Worm (Caenorhabditis elegans) whole organism, L3 larva: Measurements from ENCODE around the gene frpr-10.

Experiments used
- R02D3.7 ChIP-seq: fragments of 150-350 bp; optimal IDR thresholded peaks from 2 replicates; lab custom pipeline; 2014; ENCODE audit warnings: missing biosample characterization, missing genetic modification characterization
- aly-2 ChIP-seq: fragments of 150-350 bp; optimal IDR thresholded peaks from 2 replicates; lab custom pipeline; 2014; ENCODE audit warnings: missing biosample characterization, missing genetic modification characterization
- ceh-16 ChIP-seq: sonication (generic microtip); optimal IDR thresholded peaks from 2 replicates; lab custom pipeline; 2017; ENCODE audit warnings: missing biosample characterization, missing genetic modification characterization
- ceh-28 ChIP-seq: fragments of 150-350 bp; optimal IDR thresholded peaks from 2 replicates; lab custom pipeline; 2014; ENCODE audit warnings: missing biosample characterization, missing genetic modification reagents, missing genetic modification characterization
- ceh-9 ChIP-seq: sonication (generic microtip); optimal IDR thresholded peaks from 2 replicates; lab custom pipeline; 2018; ENCODE audit warnings: missing biosample characterization, missing genetic modification characterization
- egl-27 ChIP-seq: sonication (generic microtip); optimal IDR thresholded peaks from 4 replicates; lab custom pipeline; 2017; ENCODE audit warnings: missing biosample characterization, missing genetic modification reagents, missing genetic modification characterization
- elt-2 ChIP-seq: sonication (generic microtip); optimal IDR thresholded peaks from 2 replicates; lab custom pipeline; 2016; ENCODE audit warnings: missing genetic modification reagents, mild to moderate bottlenecking, missing genetic modification characterization, missing compliant biosample characterization
- fkh-10 ChIP-seq: sonication (generic microtip); optimal IDR thresholded peaks from 2 replicates; lab custom pipeline; 2017; ENCODE audit warnings: missing biosample characterization, missing genetic modification reagents, missing genetic modification characterization
- fkh-2 ChIP-seq: fragments of 150-350 bp; optimal IDR thresholded peaks from 2 replicates; lab custom pipeline; 2014; ENCODE audit warnings: missing biosample characterization, missing genetic modification reagents, missing genetic modification characterization
- hmg-11 ChIP-seq: sonication (generic microtip); optimal IDR thresholded peaks from 2 replicates; lab custom pipeline; 2016; ENCODE audit warnings: missing genetic modification characterization, missing compliant biosample characterization
- lin-15B ChIP-seq: fragments of 150-350 bp; optimal IDR thresholded peaks from 2 replicates; lab custom pipeline; 2014; ENCODE audit warnings: missing biosample characterization, missing genetic modification characterization
- lin-39 ChIP-seq: fragments of 150-350 bp; optimal IDR thresholded peaks from 2 replicates; lab custom pipeline; 2018; ENCODE audit warnings: missing biosample characterization, missing genetic modification reagents, missing genetic modification characterization
- lsy-12 ChIP-seq: sonication (generic microtip); optimal IDR thresholded peaks from 2 replicates; lab custom pipeline; 2016; ENCODE audit warnings: mild to moderate bottlenecking, missing genetic modification characterization, missing compliant biosample characterization
- nfya-1 ChIP-seq: sonication (generic microtip); optimal IDR thresholded peaks from 2 replicates; lab custom pipeline; 2017; ENCODE audit warnings: missing genetic modification characterization, mild to moderate bottlenecking, missing compliant biosample characterization, antibody characterized with exemption, moderate library complexity; ENCODE audit not compliant: insufficient read depth
- nhr-11 ChIP-seq: fragments of 150-350 bp; optimal IDR thresholded peaks from 2 replicates; lab custom pipeline; 2014; ENCODE audit warnings: missing biosample characterization, missing genetic modification characterization
- nhr-12 ChIP-seq: fragments of 150-350 bp; optimal IDR thresholded peaks from 2 replicates; lab custom pipeline; 2014; ENCODE audit warnings: missing biosample characterization, missing genetic modification characterization
- nhr-23 ChIP-seq: fragments of 150-350 bp; optimal IDR thresholded peaks from 2 replicates; lab custom pipeline; 2014; ENCODE audit warnings: missing biosample characterization, missing genetic modification reagents, missing genetic modification characterization
- nhr-237 ChIP-seq: fragments of 150-350 bp; optimal IDR thresholded peaks from 2 replicates; lab custom pipeline; 2014; ENCODE audit warnings: missing biosample characterization, missing genetic modification characterization
- nhr-25 ChIP-seq: sonication (generic microtip); optimal IDR thresholded peaks from 2 replicates; lab custom pipeline; 2017; ENCODE audit warnings: missing biosample characterization, missing genetic modification characterization
- nhr-28 ChIP-seq: fragments of 150-350 bp; optimal IDR thresholded peaks from 2 replicates; lab custom pipeline; 2014; ENCODE audit warnings: missing biosample characterization, missing genetic modification characterization
- nhr-43 ChIP-seq: sonication (generic microtip); optimal IDR thresholded peaks from 2 replicates; lab custom pipeline; 2016; ENCODE audit warnings: mild to moderate bottlenecking, missing genetic modification characterization, missing compliant biosample characterization; ENCODE audit not compliant: poor library complexity, severe bottlenecking
- nhr-67 ChIP-seq: fragments of 150-350 bp; optimal IDR thresholded peaks from 2 replicates; lab custom pipeline; 2014; ENCODE audit warnings: missing biosample characterization, missing genetic modification characterization
- nhr-76 ChIP-seq: fragments of 150-350 bp; sonication (generic microtip); optimal IDR thresholded peaks from 5 replicates; lab custom pipeline; 2014; ENCODE audit warnings: missing biosample characterization, missing genetic modification characterization
- nhr-77 ChIP-seq: fragments of 150-350 bp; optimal IDR thresholded peaks from 2 replicates; lab custom pipeline; 2014; ENCODE audit warnings: missing biosample characterization, missing genetic modification characterization
- pha-4 ChIP-seq: fragments of 150-350 bp; optimal IDR thresholded peaks from 2 replicates; lab custom pipeline; 2014; ENCODE audit warnings: missing biosample characterization, missing genetic modification reagents, missing genetic modification characterization
- pqm-1 ChIP-seq: fragments of 150-350 bp; optimal IDR thresholded peaks from 2 replicates; lab custom pipeline; 2017; ENCODE audit warnings: missing biosample characterization, missing genetic modification characterization, inconsistent platforms
- snpc-4 ChIP-seq: fragments of 150-350 bp; optimal IDR thresholded peaks from 2 replicates; lab custom pipeline; 2014; ENCODE audit warnings: missing biosample characterization, missing genetic modification characterization
- tbx-2 ChIP-seq: sonication (generic microtip); optimal IDR thresholded peaks from 2 replicates; lab custom pipeline; 2016; ENCODE audit warnings: mild to moderate bottlenecking, missing genetic modification characterization, missing compliant biosample characterization
- unc-39 ChIP-seq: sonication (generic microtip); optimal IDR thresholded peaks from 4 replicates; lab custom pipeline; 2017; ENCODE audit warnings: missing biosample characterization, missing genetic modification characterization

frpr-10 gene

ce11 chrIV:7946899-7947499 is 10.6 kb upstream of the frpr-10 start, which contains the start of gene F20D12.12:
F20D12.12 (plus strand) TSS chrIV:7947440.
- TF ChIP-seq nhr-23 (tag; lab: Kevin White, UChicago) (peak; percentile 67), hmg-11 (peak; percentile 56), nhr-43 (tag; lab: Kevin White, UChicago) (peak; percentile 7), pha-4 (tag; lab: Kevin White, UChicago) (peak; percentile 66), snpc-4 (tag; lab: Kevin White, UChicago) (peak; percentile 19), nfya-1 (peak; percentile 85), lin-39 (tag; lab: Kevin White, UChicago) (peak; percentile 66), lin-15B (peak; percentile 69), elt-2 (peak; percentile 52), lsy-12 (tag; lab: Kevin White, UChicago) (peak; percentile 57)

ce11 chrIV:7948290-7948689 is 9.3 kb upstream of the frpr-10 start, which contains the start of gene mcm-3AP:
mcm-3AP (plus strand) TSS chrIV:7948672.
- TF ChIP-seq elt-2 (peak; percentile 26), hmg-11 (peak; percentile 13), nfya-1 (peak; percentile 58)

- TF ChIP-seq tbx-2 (no peak), pqm-1 (tag; lab: Kevin White, UChicago) (no peak), nhr-77 (no peak), nhr-23 (tag; lab: Kevin White, UChicago) (no peak), fkh-2 (tag; lab: Kevin White, UChicago) (no peak), ceh-9 (tag; lab: Kevin White, UChicago) (no peak), pha-4 (tag; lab: Kevin White, UChicago) (no peak), nhr-28 (no peak), nhr-43 (tag; lab: Kevin White, UChicago) (no peak), nhr-237 (no peak)
Observed at ce11 chrIV:7954006-7954405, 3.6 kb upstream of the frpr-10 start.

- TF ChIP-seq fkh-2 (tag; lab: Kevin White, UChicago), result no peak
- no peak for TF ChIP-seq ceh-16 (tag; lab: Kevin White, UChicago)
- no peak for TF ChIP-seq nhr-28
- TF ChIP-seq fkh-10 (GFP tag; lab: Kevin White, UChicago), result no peak
- no peak for TF ChIP-seq pqm-1 (tag; lab: Kevin White, UChicago)
- no peak for TF ChIP-seq nhr-11
- TF ChIP-seq nhr-76 (tag; lab: Kevin White, UChicago), result no peak
- no peak for TF ChIP-seq nhr-25 (tag; lab: Kevin White, UChicago)
- TF ChIP-seq egl-27 (tag; lab: Kevin White, UChicago), result no peak
- no peak for TF ChIP-seq lin-39 (tag; lab: Kevin White, UChicago)
- TF ChIP-seq nhr-237, result no peak
- TF ChIP-seq nhr-23 (tag; lab: Kevin White, UChicago), result no peak
- TF ChIP-seq aly-2 (tag; lab: Kevin White, UChicago), result no peak
- TF ChIP-seq nhr-12 (tag; lab: Kevin White, UChicago), result no peak
- no peak for TF ChIP-seq lsy-12 (tag; lab: Kevin White, UChicago)
- no peak for TF ChIP-seq pha-4 (tag; lab: Kevin White, UChicago)
- no peak for TF ChIP-seq unc-39 (tag; lab: Kevin White, UChicago)
- no peak for TF ChIP-seq nhr-43 (tag; lab: Kevin White, UChicago)
- TF ChIP-seq ceh-28, result no peak
- TF ChIP-seq, all 47 proteins: peak for 0
Observed at ce11 chrIV:7955849-7956248, 1.8 kb upstream of the frpr-10 start, which contains the start of gene ceh-19. ceh-19 (minus strand) TSS chrIV:7955949.

- no peak for TF ChIP-seq R02D3.7 (tag; lab: Kevin White, UChicago)
- peak; percentile 22 for TF ChIP-seq elt-2
Observed at ce11 chrIV:7956643-7957317, 824 bp upstream of the frpr-10 start, which contains the start of gene csr-1. csr-1 (plus strand) TSS chrIV:7957267.

- no peak for TF ChIP-seq nhr-76 (tag; lab: Kevin White, UChicago)
- TF ChIP-seq nhr-67, result no peak
- TF ChIP-seq nhr-28, result no peak
- no peak for TF ChIP-seq egl-27 (tag; lab: Kevin White, UChicago)
Observed at ce11 chrIV:7958092-7958491, 488 bp downstream of the frpr-10 start.
